Worm (Caenorhabditis elegans) whole organism, L2 larva: Measurements from ENCODE around the gene W02H5.8.

Experiments
- aly-2 ChIP-seq: fragments of 150-350 bp; optimal IDR thresholded peaks from 2 replicates; lab custom pipeline; 2014; ENCODE audit warnings: missing biosample characterization, missing genetic modification characterization
- egl-27 ChIP-seq: sonication (generic microtip); optimal IDR thresholded peaks from 3 replicates; lab custom pipeline; 2017; ENCODE audit warnings: missing biosample characterization, missing genetic modification reagents, missing genetic modification characterization
- elt-1 ChIP-seq: fragments of 150-350 bp; optimal IDR thresholded peaks from 2 replicates; lab custom pipeline; 2014; ENCODE audit warnings: missing biosample characterization, missing genetic modification characterization
- elt-3 ChIP-seq: sonication (generic microtip); optimal IDR thresholded peaks from 2 replicates; lab custom pipeline; 2017; ENCODE audit warnings: missing biosample characterization, missing genetic modification characterization
- fos-1 ChIP-seq: fragments of 150-350 bp; optimal IDR thresholded peaks from 2 replicates; lab custom pipeline; 2014; ENCODE audit warnings: missing biosample characterization, missing genetic modification characterization
- lin-39 ChIP-seq: fragments of 150-350 bp; optimal IDR thresholded peaks from 2 replicates; lab custom pipeline; 2014; ENCODE audit warnings: missing biosample characterization, missing genetic modification reagents, missing genetic modification characterization
- lsy-2 ChIP-seq, 2 experiments: fragments of 150-350 bp in 1 of 2; sonication (generic microtip) in 1 of 2; optimal IDR thresholded peaks; 2 replicates each; lab custom pipeline; 2014 to 2017; ENCODE audit warnings: missing biosample characterization in 2 of 2, missing genetic modification characterization in 2 of 2
- nhr-237 ChIP-seq: fragments of 150-350 bp; optimal IDR thresholded peaks from 2 replicates; lab custom pipeline; 2014; ENCODE audit warnings: missing biosample characterization, missing genetic modification characterization
- snpc-4 ChIP-seq: fragments of 150-350 bp; optimal IDR thresholded peaks from 2 replicates; lab custom pipeline; 2014; ENCODE audit warnings: missing biosample characterization, missing genetic modification characterization
- unc-62 ChIP-seq: fragments of 150-350 bp; optimal IDR thresholded peaks from 2 replicates; lab custom pipeline; 2014; ENCODE audit warnings: missing biosample characterization, missing genetic modification reagents, missing genetic modification characterization
- ztf-11 ChIP-seq: sonication (generic microtip); optimal IDR thresholded peaks from 2 replicates; lab custom pipeline; 2017; ENCODE audit warnings: missing biosample characterization, missing genetic modification characterization

ce11 chrV:2666600-2666999 lies 14.1 kb upstream of the W02H5.8 start, which contains the start of gene W02G9.4:
- no peak for TF ChIP-seq elt-1 (tag; lab: Kevin White, UChicago)
- TF ChIP-seq aly-2 (tag; lab: Kevin White, UChicago): no peak
- TF ChIP-seq fos-1: no peak
- TF ChIP-seq snpc-4 (tag; lab: Kevin White, UChicago): no peak
- TF ChIP-seq ztf-11 (tag; lab: Kevin White, UChicago): no peak
- no peak for TF ChIP-seq lin-39
- no peak for TF ChIP-seq unc-62 (GFP tag; lab: Kevin White, UChicago)
- no peak for TF ChIP-seq nhr-237 (tag; lab: Kevin White, UChicago)
- TF ChIP-seq lsy-2 (tag; optimal IDR thresholded peaks at IDR 0.05; lab: Kevin White, UChicago): no peak
- no peak for TF ChIP-seq egl-27 (tag; lab: Kevin White, UChicago)
- no peak for TF ChIP-seq elt-3 (tag; lab: Kevin White, UChicago)
